Worm (Caenorhabditis elegans): ENCODE measurements around the gene clec-49.

DNA sequence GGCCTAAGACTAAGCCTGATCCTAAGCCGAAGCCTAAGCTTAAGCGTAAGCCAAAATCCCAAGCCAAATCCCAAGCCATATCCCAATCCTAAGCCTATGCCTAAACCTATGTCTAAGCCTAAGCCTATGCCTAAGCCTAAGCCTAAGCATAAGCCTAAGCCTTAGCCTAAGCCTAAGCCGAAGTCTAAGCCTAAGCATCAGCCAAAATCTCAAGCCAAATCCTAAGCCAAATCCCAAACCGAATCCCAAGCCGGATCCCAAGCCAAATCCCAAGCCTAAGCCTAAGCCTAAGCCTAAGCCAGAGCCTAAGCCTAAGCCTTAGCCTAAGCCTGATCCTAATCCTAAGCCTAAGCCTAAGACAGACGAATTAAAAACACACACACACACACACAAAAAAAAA is 3.9 kb downstream of the clec-49 start:
- TF ChIP-seq hlh-30 (tag; optimal IDR thresholded peaks at IDR 0.05; ENCODE audit: insufficient read depth) (no peak), F13H6.1 (tag; optimal IDR thresholded peaks at IDR 0.05) (no peak), nhr-11 (tag; optimal IDR thresholded peaks at IDR 0.05) (no peak), pros-1 (tag; optimal IDR thresholded peaks at IDR 0.05) (no peak), Y22D7AL.16 (tag; optimal IDR thresholded peaks at IDR 0.05) (no peak), ceh-30 (tag; optimal IDR thresholded peaks at IDR 0.05) (no peak), pha-4 (tag; optimal IDR thresholded peaks at IDR 0.05) (no peak), C38D4.7 (GFP tag; optimal IDR thresholded peaks at IDR 0.05) (no peak), ttx-3 (tag; optimal IDR thresholded peaks at IDR 0.05) (no peak), ceh-9 (tag; optimal IDR thresholded peaks at IDR 0.05) (no peak), tbx-2 (tag; optimal IDR thresholded peaks at IDR 0.05) (no peak), ceh-19 (GFP tag; optimal IDR thresholded peaks at IDR 0.05) (no peak)

Measured in whole organism, late embryonic.